Fruit fly (Drosophila melanogaster): ENCODE data around the gene Ilp8.
A peak's percentile ranks its signal among the peaks of the same experiment; 100 is the strongest.

- TF ChIP-seq dac (GFP tag; optimal IDR thresholded peaks at IDR 0.05) (no peak), CG9139 (GFP tag; optimal IDR thresholded peaks at IDR 0.05) (no peak), pdm3 (GFP tag; optimal IDR thresholded peaks at IDR 0.05) (no peak), vri (GFP tag; optimal IDR thresholded peaks at IDR 0.05) (peak; percentile 26), CG3032 (tag; optimal IDR thresholded peaks at IDR 0.05) (no peak), Eip93F (GFP tag; optimal IDR thresholded peaks at IDR 0.05) (no peak), Lpt (GFP tag; optimal IDR thresholded peaks at IDR 0.05) (no peak), dsx (GFP tag; optimal IDR thresholded peaks at IDR 0.05; ENCODE audit: poor library complexity, severe bottlenecking) (peak; percentile 19), CG34406 (GFP tag; optimal IDR thresholded peaks at IDR 0.05) (no peak), esn (GFP tag; optimal IDR thresholded peaks at IDR 0.05) (no peak), cyc (GFP tag; optimal IDR thresholded peaks at IDR 0.05) (no peak), eg (GFP tag; IDR thresholded peaks at IDR 0.05) (no peak), CG8319 (GFP tag; optimal IDR thresholded peaks at IDR 0.05) (no peak)
Observed at dm6 chr3L:17055467-17055877, 23.6 kb upstream of the Ilp8 start, which contains the start of gene CG7724.

Measured in whole organism, prepupa.